Worm (Caenorhabditis elegans) whole organism, L1 larva: ENCODE data around the gene srx-93.

Source experiments
- ceh-82 ChIP-seq, 3 experiments: fragments of 150-350 bp in 1 of 3; sonication (generic microtip) in 2 of 3; optimal IDR thresholded peaks; 2 replicates each; lab custom pipeline; 2014 to 2017; ENCODE audit warnings: missing biosample characterization in 3 of 3, missing genetic modification characterization in 3 of 3
- fkh-4 ChIP-seq: sonication (generic microtip); optimal IDR thresholded peaks from 2 replicates; lab custom pipeline; 2016; ENCODE audit warnings: missing compliant biosample characterization, missing genetic modification characterization, borderline replicate concordance
- fos-1 ChIP-seq: fragments of 150-350 bp; optimal IDR thresholded peaks from 2 replicates; lab custom pipeline; 2014; ENCODE audit warnings: missing biosample characterization, missing genetic modification characterization
- jun-1 ChIP-seq: fragments of 150-350 bp; optimal IDR thresholded peaks from 2 replicates; lab custom pipeline; 2014; ENCODE audit warnings: missing biosample characterization, missing genetic modification reagents, missing genetic modification characterization
- lin-13 ChIP-seq: fragments of 150-350 bp; optimal IDR thresholded peaks from 2 replicates; lab custom pipeline; 2014; ENCODE audit warnings: missing biosample characterization, missing genetic modification reagents, missing genetic modification characterization
- nhr-12 ChIP-seq: sonication (generic microtip); optimal IDR thresholded peaks from 2 replicates; lab custom pipeline; 2017; ENCODE audit warnings: missing biosample characterization, missing genetic modification characterization
- nhr-237 ChIP-seq: fragments of 150-350 bp; optimal IDR thresholded peaks from 2 replicates; lab custom pipeline; 2014; ENCODE audit warnings: missing biosample characterization, missing genetic modification characterization
- skn-1 ChIP-seq: fragments of 150-350 bp; optimal IDR thresholded peaks from 2 replicates; lab custom pipeline; 2014; ENCODE audit warnings: missing biosample characterization, missing genetic modification characterization
- sptf-1 ChIP-seq: fragments of 150-350 bp; optimal IDR thresholded peaks from 2 replicates; lab custom pipeline; 2014; ENCODE audit warnings: missing biosample characterization, missing genetic modification characterization
- sup-37 ChIP-seq: fragments of 200-800 bp; sonication (Bioruptor generic); optimal IDR thresholded peaks from 2 replicates; lab custom pipeline; 2018; ENCODE audit warnings: mild to moderate bottlenecking, missing genetic modification characterization, missing compliant biosample characterization
- unc-130 ChIP-seq: fragments of 150-350 bp; optimal IDR thresholded peaks from 2 replicates; lab custom pipeline; 2017; ENCODE audit warnings: missing biosample characterization, missing genetic modification characterization, inconsistent platforms

DNA sequence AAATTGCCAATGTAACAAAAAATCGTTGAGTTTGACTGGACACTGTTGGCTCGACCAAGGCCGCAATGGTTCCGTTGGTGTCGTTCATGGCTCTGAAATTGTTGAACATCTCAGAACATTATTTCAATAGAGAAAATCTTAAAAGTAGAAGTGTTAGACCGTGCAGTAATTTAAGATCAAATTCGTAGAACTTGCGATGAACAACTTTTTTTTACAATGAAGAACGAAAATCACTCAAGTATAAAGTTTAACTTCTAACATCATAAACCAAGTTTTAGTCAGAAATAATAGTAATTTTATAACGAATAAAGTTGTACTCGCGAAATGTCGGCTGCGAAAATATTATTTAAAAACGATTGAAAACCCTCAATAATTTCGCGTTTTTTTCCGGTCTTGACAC lies 16.6 kb upstream of the srx-93 start, which contains the start of gene srx-41:
- TF ChIP-seq ceh-82 (tag; optimal IDR thresholded peaks at IDR 0.05; lab: Kevin White, UChicago): no peak
- no peak for TF ChIP-seq jun-1 (tag; lab: Kevin White, UChicago)
- TF ChIP-seq sptf-1 (tag; lab: Kevin White, UChicago): no peak
- TF ChIP-seq unc-130: no peak
- TF ChIP-seq lin-13 (GFP tag; lab: Kevin White, UChicago): no peak
- TF ChIP-seq nhr-237 (tag; lab: Kevin White, UChicago): no peak
- no peak for TF ChIP-seq nhr-12 (tag; lab: Kevin White, UChicago)
- no peak for TF ChIP-seq fkh-4 (tag; lab: Kevin White, UChicago)
- TF ChIP-seq sup-37 (GFP tag; lab: Kevin White, UChicago): no peak
- no peak for TF ChIP-seq fos-1 (tag; lab: Kevin White, UChicago)
- no peak for TF ChIP-seq skn-1 (tag; lab: Kevin White, UChicago)
